Fruit fly (Drosophila melanogaster): Measurements from ENCODE around the gene Rhau.

Gene Rhau

dm6 chr2L:20714468-20715404 lies 43.0 kb downstream of the Rhau start, which contains the start of gene Hr38 (continued):
- no peak for TF ChIP-seq CG1024 (GFP tag; IDR thresholded peaks at IDR 0.05)
- no peak for TF ChIP-seq luna (GFP tag; optimal IDR thresholded peaks at IDR 0.05)
- peak; percentile 4 for TF ChIP-seq org-1 (GFP tag; optimal IDR thresholded peaks at IDR 0.05)
- no peak for TF ChIP-seq CG3163 (GFP tag; optimal IDR thresholded peaks at IDR 0.05)
- peak; percentile 23; the same call in 1 of the 2 replicates for TF ChIP-seq Xrp1 (GFP tag; IDR thresholded peaks at IDR 0.05)
- TF ChIP-seq CG31388 (GFP tag; optimal IDR thresholded peaks at IDR 0.05), result no peak
- TF ChIP-seq fd64A (GFP tag; optimal IDR thresholded peaks at IDR 0.05), result no peak
- TF ChIP-seq CG18619 (GFP tag; optimal IDR thresholded peaks at IDR 0.05), result peak; percentile 26
- no peak for TF ChIP-seq shn (GFP tag; optimal IDR thresholded peaks at IDR 0.05)
- no peak for TF ChIP-seq run (tag; optimal IDR thresholded peaks at IDR 0.05)
- TF ChIP-seq lilli (GFP tag; optimal IDR thresholded peaks at IDR 0.05), result peak; percentile 49
- peak; percentile 50 for TF ChIP-seq Dip3 (GFP tag; optimal IDR thresholded peaks at IDR 0.05)
- no peak for TF ChIP-seq gcm (GFP tag; optimal IDR thresholded peaks at IDR 0.05)
- no peak for TF ChIP-seq Sry-δ (GFP tag; optimal IDR thresholded peaks at IDR 0.05)
- no peak for TF ChIP-seq crp (GFP tag; optimal IDR thresholded peaks at IDR 0.05)
- no peak for TF ChIP-seq peb (GFP tag; IDR thresholded peaks at IDR 0.05)
- peak; percentile 0 for TF ChIP-seq wek (GFP tag; optimal IDR thresholded peaks at IDR 0.05)
- no peak for TF ChIP-seq cg (GFP tag; optimal IDR thresholded peaks at IDR 0.05)
- TF ChIP-seq CrebB (tag; optimal IDR thresholded peaks at IDR 0.05), result peak; percentile 12
- no peak for TF ChIP-seq CG32772 (GFP tag; IDR thresholded peaks at IDR 0.05)
- TF ChIP-seq CG16863 (GFP tag; optimal IDR thresholded peaks at IDR 0.05), result no peak
- TF ChIP-seq so (GFP tag; IDR thresholded peaks at IDR 0.05), result no peak
- peak; percentile 42 for TF ChIP-seq fd96Cb (tag; optimal IDR thresholded peaks at IDR 0.05)
- no peak for TF ChIP-seq CG15011 (GFP tag; optimal IDR thresholded peaks at IDR 0.05)
- peak; percentile 55 for TF ChIP-seq D19B (GFP tag; optimal IDR thresholded peaks at IDR 0.05)
- TF ChIP-seq CG2116 (GFP tag; optimal IDR thresholded peaks at IDR 0.05), result no peak
- TF ChIP-seq H15 (GFP tag; IDR thresholded peaks at IDR 0.05), result no peak
- TF ChIP-seq B-H1 (GFP tag; IDR thresholded peaks at IDR 0.05), result no peak
- no peak for TF ChIP-seq psq (GFP tag; optimal IDR thresholded peaks at IDR 0.05)
- no peak for TF ChIP-seq CG10274 (GFP tag; optimal IDR thresholded peaks at IDR 0.05)
- no peak for TF ChIP-seq CG4820 (GFP tag; optimal IDR thresholded peaks at IDR 0.05)
- TF ChIP-seq C15 (GFP tag; IDR thresholded peaks at IDR 0.05), result no peak
- 0 out of 3 replicates have a peak, but pooled peaks have one; percentile 15 for TF ChIP-seq tgo (GFP tag; IDR thresholded peaks at IDR 0.05)
- TF ChIP-seq Tbp (GFP tag; optimal IDR thresholded peaks at IDR 0.05), result no peak
- no peak for TF ChIP-seq hbn (GFP tag; IDR thresholded peaks at IDR 0.05; ENCODE audit: partially characterized antibody)
- TF ChIP-seq schlank (tag; optimal IDR thresholded peaks at IDR 0.05), result peak; percentile 17
- TF ChIP-seq Aef1 (GFP tag; IDR thresholded peaks at IDR 0.05), result 0 out of 3 replicates have a peak, but pooled peaks have one; percentile 31
- no peak for TF ChIP-seq sim (GFP tag; IDR thresholded peaks at IDR 0.05)
- peak; percentile 20; the same call in 1 of the 3 replicates for TF ChIP-seq Dbx (GFP tag; IDR thresholded peaks at IDR 0.05)
- peak; percentile 25; the same call in 1 of the 3 replicates for TF ChIP-seq dysf (GFP tag; IDR thresholded peaks at IDR 0.05)
- no peak for TF ChIP-seq CG11696 (GFP tag; IDR thresholded peaks at IDR 0.05)
- no peak for TF ChIP-seq CG8089 (GFP tag; optimal IDR thresholded peaks at IDR 0.05)
- peak; percentile 45 for TF ChIP-seq Xbp1 (GFP tag; optimal IDR thresholded peaks at IDR 0.05)
- TF ChIP-seq HLH54F (GFP tag; optimal IDR thresholded peaks at IDR 0.05), result peak; percentile 43
- peak; percentile 30 for TF ChIP-seq Abd-B (GFP tag; optimal IDR thresholded peaks at IDR 0.05)
- peak; percentile 43 for TF ChIP-seq HHEX (GFP tag; optimal IDR thresholded peaks at IDR 0.05)
- no peak for TF ChIP-seq Camta (GFP tag; optimal IDR thresholded peaks at IDR 0.05)
- TF ChIP-seq Eip74EF (GFP tag; optimal IDR thresholded peaks at IDR 0.05), result no peak

Data from whole organism, embryonic.